Worm (Caenorhabditis elegans): ENCODE measurements around the gene slr-2.

Gene slr-2

ce11 chrV:18134378-18134777 lies 47.5 kb downstream of the slr-2 start, which contains the start of gene Y37H2A.7:
Gene Y37H2A.7, minus strand, starts transcription at chrV:18134478.
- TF ChIP-seq Y55F3AM.14 (GFP tag; optimal IDR thresholded peaks at IDR 0.05) (no peak), fos-1 (tag; optimal IDR thresholded peaks at IDR 0.05) (no peak), F13H6.1 (tag; optimal IDR thresholded peaks at IDR 0.05) (no peak), R02D3.7 (tag; optimal IDR thresholded peaks at IDR 0.05) (no peak), lin-39 (tag; optimal IDR thresholded peaks at IDR 0.05) (no peak), skn-1 (tag; optimal IDR thresholded peaks at IDR 0.05) (no peak), blmp-1 (tag; optimal IDR thresholded peaks at IDR 0.05; ENCODE audit: insufficient read depth) (no peak), crh-2 (tag; optimal IDR thresholded peaks at IDR 0.05) (no peak), nhr-11 (tag; optimal IDR thresholded peaks at IDR 0.05) (no peak), ztf-11 (tag; optimal IDR thresholded peaks at IDR 0.05) (no peak), C34F6.9 (tag; optimal IDR thresholded peaks at IDR 0.05) (no peak)

DNA sequence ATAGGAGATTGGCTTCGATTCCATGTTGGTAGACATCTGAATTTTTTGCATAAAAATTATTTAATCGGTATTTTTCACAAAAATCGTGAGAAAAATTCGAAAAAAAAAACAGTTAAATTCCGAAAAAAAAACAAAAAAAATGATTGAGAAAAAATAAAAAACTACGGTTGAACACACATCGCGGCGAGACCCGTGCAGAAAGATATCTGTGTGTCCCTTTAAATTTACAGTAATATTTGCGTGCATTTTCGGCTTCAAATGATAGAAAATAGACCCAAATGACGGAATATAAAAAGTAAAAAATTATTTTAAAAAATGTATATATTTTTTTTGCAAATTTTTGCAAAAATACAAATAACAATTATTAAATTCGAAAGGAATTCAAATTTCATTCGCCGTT lies 50.8 kb downstream of the slr-2 start:
- TF ChIP-seq lsy-2 (tag; optimal IDR thresholded peaks at IDR 0.05) (no peak), nhr-10 (tag; optimal IDR thresholded peaks at IDR 0.05) (no peak), blmp-1 (tag; optimal IDR thresholded peaks at IDR 0.05; ENCODE audit: insufficient read depth) (no peak), nhr-11 (tag; optimal IDR thresholded peaks at IDR 0.05) (no peak), aly-2 (tag; optimal IDR thresholded peaks at IDR 0.05) (no peak)

DNA sequence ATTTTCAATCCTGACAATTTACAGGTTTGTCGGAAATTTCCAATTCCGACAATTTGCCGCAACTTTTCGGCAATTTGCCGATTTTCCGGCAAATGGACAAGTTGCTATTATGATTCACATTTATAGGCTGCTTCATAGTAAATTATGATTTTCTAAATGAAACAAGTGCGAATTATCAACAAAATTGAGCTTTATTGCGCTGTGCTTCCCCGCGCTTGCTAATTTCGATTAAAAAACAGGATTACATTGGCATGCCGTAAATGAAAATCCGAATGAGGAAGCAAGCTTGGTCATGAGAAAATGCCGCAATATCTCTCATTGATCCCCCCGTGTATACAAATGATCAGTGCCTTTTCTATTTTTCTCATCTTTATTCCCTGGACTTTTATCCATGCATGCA lies 51.8 kb downstream of the slr-2 start, which contains the start of gene Y37H2A.10:
Gene Y37H2A.10, plus strand, starts transcription at position 301 of the 400 bp plus-strand sequence.
- TF ChIP-seq Y55F3AM.14 (GFP tag; optimal IDR thresholded peaks at IDR 0.05), result no peak
- TF ChIP-seq nhr-11 (tag; optimal IDR thresholded peaks at IDR 0.05), result no peak
- no peak for TF ChIP-seq sem-4 (tag; optimal IDR thresholded peaks at IDR 0.05)
- no peak for TF ChIP-seq unc-55 (GFP tag; optimal IDR thresholded peaks at IDR 0.05)
- no peak for TF ChIP-seq gmeb-1 (tag; optimal IDR thresholded peaks at IDR 0.05)
- TF ChIP-seq elt-3 (tag; optimal IDR thresholded peaks at IDR 0.05), result no peak
- TF ChIP-seq nhr-21 (tag; optimal IDR thresholded peaks at IDR 0.05), result no peak
- TF ChIP-seq nhr-237 (tag; optimal IDR thresholded peaks at IDR 0.05), result no peak
- no peak for TF ChIP-seq dmd-4 (tag; optimal IDR thresholded peaks at IDR 0.05)
- no peak for TF ChIP-seq egl-27 (tag; optimal IDR thresholded peaks at IDR 0.05)
- TF ChIP-seq peb-1 (tag; optimal IDR thresholded peaks at IDR 0.05), result no peak
- no peak for TF ChIP-seq nhr-12 (tag; optimal IDR thresholded peaks at IDR 0.05)
- no peak for TF ChIP-seq unc-62 (GFP tag; optimal IDR thresholded peaks at IDR 0.05)
- no peak for TF ChIP-seq mab-5 (tag; optimal IDR thresholded peaks at IDR 0.05)
- TF ChIP-seq sma-3 (GFP tag; optimal IDR thresholded peaks at IDR 0.05), result no peak
- TF ChIP-seq mdl-1 (tag; optimal IDR thresholded peaks at IDR 0.05), result no peak

DNA sequence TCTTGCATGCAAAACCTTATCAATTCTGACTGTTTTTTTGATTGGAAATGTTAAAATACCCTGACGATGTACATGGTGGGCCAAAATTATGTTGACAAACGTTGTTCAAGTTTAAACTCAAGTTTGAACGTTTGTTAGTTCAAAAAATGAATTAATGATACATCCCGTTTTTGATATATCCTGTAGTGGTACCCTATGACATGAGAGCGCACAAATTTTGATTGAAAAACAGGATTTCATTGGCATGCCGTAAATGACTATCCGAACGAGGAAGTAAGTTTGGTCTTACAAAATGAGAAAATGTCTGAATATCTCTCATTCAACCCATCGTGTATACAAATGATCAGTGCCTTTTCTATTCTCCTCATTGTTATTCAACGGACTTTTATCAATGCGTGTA lies 54.2 kb downstream of the slr-2 start, which contains the start of gene Y37H2A.11:
Gene Y37H2A.11, plus strand, starts transcription at position 301 of the 400 bp plus-strand sequence.
- TF ChIP-seq nhr-129 (tag; optimal IDR thresholded peaks at IDR 0.05) (no peak), nhr-25 (tag; optimal IDR thresholded peaks at IDR 0.05) (no peak), lsy-2 (tag; optimal IDR thresholded peaks at IDR 0.05) (no peak), skn-1 (tag; optimal IDR thresholded peaks at IDR 0.05) (no peak), elt-3 (tag; optimal IDR thresholded peaks at IDR 0.05) (no peak), nhr-12 (tag; optimal IDR thresholded peaks at IDR 0.05) (no peak), peb-1 (tag; optimal IDR thresholded peaks at IDR 0.05) (no peak), nhr-23 (tag; optimal IDR thresholded peaks at IDR 0.05) (no peak), ZK546.5 (tag; optimal IDR thresholded peaks at IDR 0.05) (no peak), alr-1 (tag; optimal IDR thresholded peaks at IDR 0.05) (no peak), nhr-77 (tag; optimal IDR thresholded peaks at IDR 0.05) (no peak), F13H6.1 (tag; optimal IDR thresholded peaks at IDR 0.05) (no peak)

- TF ChIP-seq ztf-1 (GFP tag; conservative IDR thresholded peaks at IDR 0.05) (no peak), ceh-16 (tag; optimal IDR thresholded peaks at IDR 0.05) (no peak), nhr-10 (tag; optimal IDR thresholded peaks at IDR 0.05) (no peak), nhr-21 (tag; optimal IDR thresholded peaks at IDR 0.05) (no peak), nhr-11 (tag; optimal IDR thresholded peaks at IDR 0.05) (no peak), crh-2 (tag; optimal IDR thresholded peaks at IDR 0.05) (no peak), lin-39 (tag; optimal IDR thresholded peaks at IDR 0.05) (no peak), ztf-11 (tag; optimal IDR thresholded peaks at IDR 0.05) (no peak), nhr-6 (tag; optimal IDR thresholded peaks at IDR 0.05) (no peak), lin-13 (GFP tag; optimal IDR thresholded peaks at IDR 0.05) (no peak), alr-1 (tag; optimal IDR thresholded peaks at IDR 0.05) (no peak)
These were observed 55.6 kb downstream of the slr-2 start, which contains the start of gene Y37H2A.13 for ce11 chrV:18142549-18142948. Gene Y37H2A.13, plus strand, starts transcription at chrV:18142849.

Measured in whole organism, L2 larva.